Fruit fly (Drosophila melanogaster): Measurements from ENCODE around the gene Skel.
A peak's percentile ranks its signal among the peaks of the same experiment; 100 is the strongest.

The Skel gene

DNA sequence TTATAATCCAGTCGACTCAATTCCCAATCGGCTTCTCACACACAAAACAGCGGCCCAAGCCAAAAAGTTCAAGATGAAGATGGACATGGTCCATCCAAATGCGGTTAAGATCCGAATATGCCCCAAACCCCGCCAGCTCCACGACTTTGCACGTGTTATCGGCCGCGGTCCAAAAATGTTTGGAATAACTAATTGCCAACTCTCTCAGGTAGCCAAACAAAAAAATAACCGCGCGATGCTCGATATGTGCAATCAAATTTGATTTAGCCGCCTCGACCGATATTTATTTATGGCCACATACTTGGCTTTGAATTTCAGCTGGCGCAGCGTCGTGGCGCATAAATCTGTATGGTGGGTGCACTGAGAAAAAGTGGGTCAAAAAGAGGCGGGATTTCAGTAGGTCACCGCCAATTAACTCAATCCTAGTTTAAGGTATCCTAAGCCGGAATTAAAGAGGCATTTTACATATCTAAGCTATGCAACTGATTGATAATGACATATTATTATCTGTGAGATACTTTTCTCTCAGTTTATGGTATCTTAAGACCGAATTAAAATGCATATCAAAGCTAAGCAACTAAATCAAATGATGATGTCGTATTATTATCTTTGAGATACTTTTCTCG, 38.1 kb upstream of the Skel start (continued):
- TF ChIP-seq CG6175 (GFP tag; IDR thresholded peaks at IDR 0.05) (no peak), tna (GFP tag; IDR thresholded peaks at IDR 0.05; ENCODE audit: partially characterized antibody) (no peak), ash1 (GFP tag; optimal IDR thresholded peaks at IDR 0.05) (peak; percentile 12), CG11695 (GFP tag; IDR thresholded peaks at IDR 0.05) (peak; percentile 41; the same call in 1 of the 3 replicates), emc (GFP tag; optimal IDR thresholded peaks at IDR 0.05) (no peak), Hr78 (GFP tag; optimal IDR thresholded peaks at IDR 0.05) (no peak), CG18011 (GFP tag; optimal IDR thresholded peaks at IDR 0.05) (no peak), Xbp1 (GFP tag; optimal IDR thresholded peaks at IDR 0.05) (peak; percentile 63), E2f1 (GFP tag; IDR thresholded peaks at IDR 0.05) (peak; percentile 26; the same call in 1 of the 2 replicates), Drgx (GFP tag; IDR thresholded peaks at IDR 0.05) (no peak), CG12391 (tag; optimal IDR thresholded peaks at IDR 0.05) (peak; percentile 45), ase (GFP tag; IDR thresholded peaks at IDR 0.05) (peak; percentile 67; the same call in 2 of the 3 replicates), CG7271 (tag; optimal IDR thresholded peaks at IDR 0.05) (no peak), CG12942 (GFP tag; optimal IDR thresholded peaks at IDR 0.05) (peak; percentile 9), Xrp1 (GFP tag; IDR thresholded peaks at IDR 0.05) (peak; percentile 71), CG11696 (GFP tag; IDR thresholded peaks at IDR 0.05) (no peak), hkb (optimal IDR thresholded peaks at IDR 0.05) (no peak), hkb (GFP tag; IDR thresholded peaks at IDR 0.05) (peak; percentile 70), CG31224 (GFP tag; IDR thresholded peaks at IDR 0.05) (no peak), CG11560 (tag; IDR thresholded peaks at IDR 0.05) (no peak), CG8765 (GFP tag; IDR thresholded peaks at IDR 0.05) (no peak), salm (tag; optimal IDR thresholded peaks at IDR 0.05) (no peak), trem (tag; optimal IDR thresholded peaks at IDR 0.05) (no peak), CG12236 (GFP tag; optimal IDR thresholded peaks at IDR 0.05) (no peak), CG15479 (GFP tag; optimal IDR thresholded peaks at IDR 0.05) (no peak), CG42726 (GFP tag; IDR thresholded peaks at IDR 0.05; ENCODE audit: partially characterized antibody) (no peak), hb (GFP tag; IDR thresholded peaks at IDR 0.05; ENCODE audit: partially characterized antibody) (no peak), CG6272 (GFP tag; IDR thresholded peaks at IDR 0.05) (no peak), CG4360 (GFP tag; IDR thresholded peaks at IDR 0.05) (no peak), en (GFP tag; optimal IDR thresholded peaks at IDR 0.05) (no peak), CG4707 (GFP tag; optimal IDR thresholded peaks at IDR 0.05) (no peak), knrl (GFP tag; IDR thresholded peaks at IDR 0.05; ENCODE audit: partially characterized antibody) (no peak), Rfx (GFP tag; IDR thresholded peaks at IDR 0.05) (peak; percentile 11; the same call in 1 of the 2 replicates), CkIIα-i1 (GFP tag; IDR thresholded peaks at IDR 0.05) (no peak), zfh1 (GFP tag; IDR thresholded peaks at IDR 0.05) (peak; percentile 60; the same call in 2 of the 3 replicates), cato (GFP tag; optimal IDR thresholded peaks at IDR 0.05; ENCODE audit: borderline replicate concordance) (peak; percentile 28), dysf (GFP tag; IDR thresholded peaks at IDR 0.05) (peak; percentile 45; the same call in 1 of the 3 replicates), zfh2 (GFP tag; optimal IDR thresholded peaks at IDR 0.05) (no peak), CG10267 (tag; optimal IDR thresholded peaks at IDR 0.05) (peak; percentile 3), sim (GFP tag; IDR thresholded peaks at IDR 0.05) (no peak), CG10543 (GFP tag; optimal IDR thresholded peaks at IDR 0.05) (no peak)

Measured in whole organism, embryonic.